Worm (Caenorhabditis elegans) whole organism, L4 larva: ENCODE measurements around the gene tbb-1.

ENCODE experiments used
- ces-1 ChIP-seq: fragments of 150-350 bp; sonication (generic microtip); optimal IDR thresholded peaks from 4 replicates; lab custom pipeline; 2014; ENCODE audit warnings: missing biosample characterization, missing genetic modification reagents, missing genetic modification characterization
- jun-1 ChIP-seq: fragments of 150-350 bp; optimal IDR thresholded peaks from 2 replicates; lab custom pipeline; 2014; ENCODE audit warnings: missing biosample characterization, missing genetic modification reagents, missing genetic modification characterization
- unc-62 ChIP-seq, 3 experiments: fragments of 150-350 bp in 1 of 3; sonication (generic microtip); optimal IDR thresholded peaks in 2 of 3; peaks in 1 of 3; 1 replicate in 1 of 3; 2 replicates in 2 of 3; lab custom pipeline; 2014 to 2017; ENCODE audit warnings: missing biosample characterization in 3 of 3, missing genetic modification characterization in 3 of 3, missing genetic modification reagents in 3 of 3, missing genotype in 1 of 3

- TF ChIP-seq ces-1 (GFP tag; lab: Kevin White, UChicago) = no peak
- peak in 1 of 2 experiments; percentile 20 for TF ChIP-seq unc-62 (GFP tag; optimal IDR thresholded peaks at IDR 0.05 in 1 of 2; lab: Kevin White, UChicago)
- TF ChIP-seq unc-62 (tag; optimal IDR thresholded peaks at IDR 0.05; lab: Kevin White, UChicago) = no peak
- peak; percentile 39 for TF ChIP-seq jun-1 (tag; lab: Kevin White, UChicago)
Measured at ce11 chrIII:10742382-10742860, at the start of gene tbb-1, which contains the start of gene rib-2.
